Fruit fly (Drosophila melanogaster) whole organism, adult: Measurements from ENCODE around the gene CG42852.

Experiments used
- CG11617 ChIP-seq: fragments of 200-800 bp; sonication (Bioruptor generic); optimal IDR thresholded peaks from 2 replicates; lab custom pipeline; 2017; ENCODE audit warnings: mild to moderate bottlenecking, missing biosample characterization, missing genetic modification reagents, missing genetic modification characterization
- CG12768 ChIP-seq: fragments of 200-800 bp; sonication (Bioruptor generic); optimal IDR thresholded peaks from 2 replicates; lab custom pipeline; 2017; ENCODE audit warnings: missing biosample characterization, missing genetic modification characterization, mild to moderate bottlenecking, moderate library complexity, missing genetic modification reagents
- CG14711 ChIP-seq: fragments of 200-800 bp; sonication (Bioruptor generic); optimal IDR thresholded peaks from 2 replicates; lab custom pipeline; 2018; ENCODE audit warnings: missing biosample characterization, mild to moderate bottlenecking, missing genetic modification characterization, moderate library complexity
- CG1620 ChIP-seq: fragments of 200-800 bp; sonication (Bioruptor generic); optimal IDR thresholded peaks from 2 replicates; lab custom pipeline; 2016; ENCODE audit warnings: missing biosample characterization, missing genetic modification characterization
- CG7045 ChIP-seq: fragments of 200-800 bp; sonication (Bioruptor generic); optimal IDR thresholded peaks from 2 replicates; lab custom pipeline; 2017; ENCODE audit warnings: missing biosample characterization, mild to moderate bottlenecking, missing genetic modification characterization
- CG7101 ChIP-seq: fragments of 200-800 bp; sonication (Bioruptor generic); optimal IDR thresholded peaks from 2 replicates; lab custom pipeline; 2018; ENCODE audit warnings: missing biosample characterization, mild to moderate bottlenecking, missing genetic modification characterization, moderate library complexity
- Clk ChIP-seq: fragments of 200-800 bp; sonication (Bioruptor generic); optimal IDR thresholded peaks from 2 replicates; lab custom pipeline; 2017; ENCODE audit warnings: missing biosample characterization, missing genetic modification characterization
- Crg-1 ChIP-seq: fragments of 200-800 bp; sonication (Bioruptor generic); optimal IDR thresholded peaks from 2 replicates; lab custom pipeline; 2016; ENCODE audit warnings: missing biosample characterization, missing genetic modification characterization
- Mnt ChIP-seq: fragments of 200-800 bp; sonication (Bioruptor generic); optimal IDR thresholded peaks from 2 replicates; lab custom pipeline; 2016; ENCODE audit warnings: missing biosample characterization, mild to moderate bottlenecking, missing genetic modification characterization
- bab1 ChIP-seq: fragments of 200-800 bp; sonication (Bioruptor generic); optimal IDR thresholded peaks from 3 replicates; lab custom pipeline; 2019; ENCODE audit warnings: missing biosample characterization, mild to moderate bottlenecking, missing genetic modification characterization, moderate library complexity
- cic ChIP-seq: fragments of 200-800 bp; sonication (Bioruptor generic); optimal IDR thresholded peaks from 2 replicates; lab custom pipeline; 2017; ENCODE audit warnings: missing biosample characterization, mild to moderate bottlenecking, missing genetic modification characterization, moderate library complexity
- kay ChIP-seq: fragments of 200-800 bp; sonication (Bioruptor generic); peaks from one replicate; lab custom pipeline; 2016; ENCODE audit warnings: missing biosample characterization, missing genetic modification characterization, borderline replicate concordance
- ovo ChIP-seq: fragments of 200-800 bp; sonication (Bioruptor generic); optimal IDR thresholded peaks from 2 replicates; lab custom pipeline; 2016; ENCODE audit warnings: missing biosample characterization, missing genetic modification characterization
- tj ChIP-seq: fragments of 200-800 bp; sonication (Bioruptor generic); optimal IDR thresholded peaks from 3 replicates; lab custom pipeline; 2017; ENCODE audit warnings: missing biosample characterization, mild to moderate bottlenecking, missing genetic modification characterization, moderate library complexity

- no peak for TF ChIP-seq CG14711 (tag; lab: Kevin White, UChicago)
- peak; percentile 47 for TF ChIP-seq CG1620 (GFP tag; lab: Kevin White, UChicago)
- peak; percentile 63 for TF ChIP-seq ovo (GFP tag; lab: Kevin White, UChicago)
- peak; percentile 41 for TF ChIP-seq bab1 (GFP tag; lab: Kevin White, UChicago)
- TF ChIP-seq Mnt, result peak; percentile 64
- peak; percentile 27 for TF ChIP-seq CG12768
- no peak for TF ChIP-seq Crg-1 (GFP tag; lab: Kevin White, UChicago)
- peak; percentile 56 for TF ChIP-seq cic (GFP tag; lab: Kevin White, UChicago)
- TF ChIP-seq kay (GFP tag; lab: Kevin White, UChicago), result no peak
- TF ChIP-seq CG7045 (GFP tag; lab: Kevin White, UChicago), result no peak
- TF ChIP-seq Clk (GFP tag; lab: Kevin White, UChicago), result no peak
- TF ChIP-seq CG11617 (GFP tag; lab: Kevin White, UChicago), result no peak
- TF ChIP-seq CG7101, result peak; percentile 54
- peak; percentile 33 for TF ChIP-seq tj
Observed at dm6 chr3L:16711430-16712228, 43.7 kb upstream of the CG42852 start, which contains the start of the genes CG43954, Lasp and Dab.
